Worm (Caenorhabditis elegans) whole organism, L4 larva: ENCODE data around the gene srz-6.
A peak's percentile ranks its signal among the peaks of the same experiment; 100 is the strongest.
"Not testable (repeated sequence)": the region's sequence is repeated elsewhere in the genome, so short reads cannot be mapped to it uniquely, and the experiment has no call there.

Experiments
- F10B5.3 ChIP-seq: sonication (generic microtip); optimal IDR thresholded peaks from 2 replicates; lab custom pipeline; 2016; ENCODE audit warnings: mild to moderate bottlenecking, missing genetic modification characterization, missing compliant biosample characterization
- T26A8.4 ChIP-seq: fragments of 200-800 bp; sonication (Bioruptor generic); IDR thresholded peaks from 2 replicates; pipeline ENCODE4 v1.3.6; 2022; ENCODE audit warnings: missing genetic modification characterization, missing compliant biosample characterization
- Y48G9A.11 ChIP-seq: fragments of 200-800 bp; sonication (Bioruptor generic); IDR thresholded peaks from 2 replicates; pipeline ENCODE4 v1.3.6; 2022; ENCODE audit warnings: missing genetic modification reagents, missing genetic modification characterization, missing compliant biosample characterization
- ZK337.2 ChIP-seq: fragments of 200-800 bp; sonication (Bioruptor generic); IDR thresholded peaks from 2 replicates; pipeline ENCODE4 v1.3.6; 2022; ENCODE audit warnings: missing genetic modification reagents, missing genetic modification characterization, missing compliant biosample characterization
- arid-1 ChIP-seq: fragments of 200-800 bp; sonication (Bioruptor generic); conservative IDR thresholded peaks from 2 replicates; pipeline ENCODE4 v1.3.6; 2022; ENCODE audit warnings: missing genetic modification reagents, missing genetic modification characterization, missing compliant biosample characterization
- ceh-20 ChIP-seq: fragments of 200-800 bp; sonication (Bioruptor generic); IDR thresholded peaks from 2 replicates; pipeline ENCODE4 v1.3.6; 2022; ENCODE audit warnings: missing genetic modification reagents, missing genetic modification characterization, missing compliant biosample characterization
- ceh-44 ChIP-seq: fragments of 200-800 bp; sonication (Bioruptor generic); IDR thresholded peaks from 2 replicates; pipeline ENCODE4 v1.3.6; 2022; ENCODE audit warnings: missing genetic modification reagents, missing genetic modification characterization, missing compliant biosample characterization
- ceh-62 ChIP-seq: sonication (generic microtip); optimal IDR thresholded peaks from 2 replicates; lab custom pipeline; 2017; ENCODE audit warnings: missing biosample characterization, missing genetic modification characterization
- daf-16 ChIP-seq, 3 experiments: sonication (generic microtip); optimal IDR thresholded peaks; 2 replicates each; lab custom pipeline; 2016 to 2017; ENCODE audit warnings: missing genetic modification characterization in 3 of 3, missing genetic modification reagents in 3 of 3, mild to moderate bottlenecking in 2 of 3, missing compliant biosample characterization in 2 of 3, missing biosample characterization in 1 of 3, moderate library complexity in 1 of 3
- dmd-6 ChIP-seq: fragments of 200-800 bp; sonication (Bioruptor generic); IDR thresholded peaks from 2 replicates; pipeline ENCODE4 v1.3.6; 2022; ENCODE audit warnings: missing genetic modification reagents, missing genetic modification characterization, missing compliant biosample characterization
- dmd-8 ChIP-seq: fragments of 200-800 bp; sonication (Bioruptor generic); IDR thresholded peaks from 2 replicates; pipeline ENCODE4 v1.3.6; 2022; ENCODE audit warnings: missing genetic modification characterization, missing compliant biosample characterization
- dpl-1 ChIP-seq: fragments of 150-350 bp; optimal IDR thresholded peaks from 2 replicates; lab custom pipeline; 2014; ENCODE audit warnings: missing biosample characterization, missing genetic modification reagents, missing genetic modification characterization
- duxl-1 ChIP-seq: sonication (generic microtip); optimal IDR thresholded peaks from 2 replicates; lab custom pipeline; 2016; ENCODE audit warnings: mild to moderate bottlenecking, missing genetic modification characterization, moderate library complexity, missing compliant biosample characterization; ENCODE audit not compliant: poor library complexity
- dve-1 ChIP-seq: sonication (generic microtip); optimal IDR thresholded peaks from 2 replicates; lab custom pipeline; 2017; ENCODE audit warnings: antibody characterized with exemption, mild to moderate bottlenecking, missing genetic modification characterization, missing compliant biosample characterization; ENCODE audit not compliant: insufficient read depth
- egl-43 ChIP-seq: fragments of 200-800 bp; sonication (Bioruptor generic); IDR thresholded peaks from 2 replicates; pipeline ENCODE4 v1.3.6; 2022; ENCODE audit warnings: missing genetic modification reagents, missing genetic modification characterization, missing compliant biosample characterization
- hif-1 ChIP-seq, 2 experiments: sonication (generic microtip); optimal IDR thresholded peaks; 2 replicates each; lab custom pipeline; 2016 to 2017; ENCODE audit warnings: missing compliant biosample characterization in 2 of 2, missing genetic modification characterization in 2 of 2, missing genetic modification reagents in 2 of 2, missing genotype in 2 of 2, mild to moderate bottlenecking in 1 of 2
- hlh-11 ChIP-seq: fragments of 200-800 bp; sonication (Bioruptor generic); optimal IDR thresholded peaks from 2 replicates; lab custom pipeline; 2018; ENCODE audit warnings: mild to moderate bottlenecking, missing genetic modification characterization, missing compliant biosample characterization
- hmg-1.1 ChIP-seq: fragments of 200-800 bp; sonication (Bioruptor generic); IDR thresholded peaks from 2 replicates; pipeline ENCODE4 v1.3.6; 2022; ENCODE audit warnings: missing genetic modification reagents, missing genetic modification characterization, missing compliant biosample characterization
- lin-13 ChIP-seq: fragments of 150-350 bp; optimal IDR thresholded peaks from 2 replicates; lab custom pipeline; 2014; ENCODE audit warnings: missing biosample characterization, missing genetic modification reagents, missing genetic modification characterization
- lin-15B ChIP-seq: fragments of 150-350 bp; sonication (generic microtip); optimal IDR thresholded peaks from 3 replicates; lab custom pipeline; 2014; ENCODE audit warnings: missing biosample characterization, missing genetic modification characterization
- lin-38 ChIP-seq: fragments of 200-800 bp; sonication (Bioruptor generic); IDR thresholded peaks from 2 replicates; pipeline ENCODE4 v1.3.6; 2022; ENCODE audit warnings: missing genetic modification reagents, missing genetic modification characterization, missing compliant biosample characterization
- lin-39 ChIP-seq: fragments of 150-350 bp; optimal IDR thresholded peaks from 2 replicates; lab custom pipeline; 2014; ENCODE audit warnings: missing biosample characterization, missing genetic modification reagents, missing genetic modification characterization
- madf-9 ChIP-seq: fragments of 200-800 bp; sonication (Bioruptor generic); conservative IDR thresholded peaks from 2 replicates; pipeline ENCODE4 v1.3.6; 2022; ENCODE audit warnings: missing genetic modification reagents, missing genetic modification characterization, missing compliant biosample characterization
- mdl-1 ChIP-seq, 2 experiments: fragments of 150-350 bp in 1 of 2; sonication (generic microtip) in 1 of 2; optimal IDR thresholded peaks; 2 replicates each; lab custom pipeline; 2014 to 2017; ENCODE audit warnings: missing biosample characterization in 2 of 2, missing genetic modification characterization in 2 of 2
- mdt-29 ChIP-seq: fragments of 200-800 bp; sonication (Bioruptor generic); IDR thresholded peaks from 2 replicates; pipeline ENCODE4 v1.3.6; 2022; ENCODE audit warnings: missing genetic modification reagents, missing genetic modification characterization, missing compliant biosample characterization
- mep-1 ChIP-seq: fragments of 150-350 bp; sonication (generic microtip); optimal IDR thresholded peaks from 3 replicates; lab custom pipeline; 2014; ENCODE audit warnings: missing biosample characterization, missing genetic modification characterization
- mes-2 ChIP-seq: sonication (generic microtip); optimal IDR thresholded peaks from 2 replicates; lab custom pipeline; 2016; ENCODE audit warnings: missing genotype, mild to moderate bottlenecking, missing genetic modification characterization, missing compliant biosample characterization; ENCODE audit not compliant: poor library complexity, severe bottlenecking
- mxl-2 ChIP-seq: fragments of 200-800 bp; sonication (Bioruptor generic); conservative IDR thresholded peaks from 2 replicates; pipeline ENCODE4 v1.3.6; 2022; ENCODE audit warnings: missing genetic modification reagents, missing genetic modification characterization, missing compliant biosample characterization
- nhr-28 ChIP-seq: fragments of 150-350 bp; optimal IDR thresholded peaks from 2 replicates; lab custom pipeline; 2014; ENCODE audit warnings: missing biosample characterization, missing genetic modification characterization
- nhr-41 ChIP-seq: fragments of 200-800 bp; sonication (Bioruptor generic); IDR thresholded peaks from 2 replicates; pipeline ENCODE4 v1.3.6; 2022; ENCODE audit warnings: missing genetic modification reagents, missing genetic modification characterization, missing compliant biosample characterization
- nhr-42 ChIP-seq: fragments of 200-800 bp; sonication (Bioruptor generic); IDR thresholded peaks from 2 replicates; pipeline ENCODE4 v1.3.6; 2022; ENCODE audit warnings: missing genetic modification characterization, missing compliant biosample characterization
- nhr-48 ChIP-seq: sonication (generic microtip); optimal IDR thresholded peaks from 2 replicates; lab custom pipeline; 2016; ENCODE audit warnings: mild to moderate bottlenecking, missing genetic modification characterization, missing compliant biosample characterization
- nhr-77 ChIP-seq: fragments of 150-350 bp; optimal IDR thresholded peaks from 2 replicates; lab custom pipeline; 2014; ENCODE audit warnings: missing biosample characterization, missing genetic modification characterization
- pqm-1 ChIP-seq: sonication (generic microtip); optimal IDR thresholded peaks from 2 replicates; lab custom pipeline; 2017; ENCODE audit warnings: missing biosample characterization, missing genetic modification characterization
- rbr-2 ChIP-seq: sonication (generic microtip); optimal IDR thresholded peaks from 2 replicates; lab custom pipeline; 2016; ENCODE audit warnings: missing genotype, missing genetic modification characterization, missing compliant biosample characterization
- skn-1 ChIP-seq: fragments of 150-350 bp; optimal IDR thresholded peaks from 2 replicates; lab custom pipeline; 2014; ENCODE audit warnings: missing biosample characterization, missing genetic modification characterization
- snpc-1.2 ChIP-seq: fragments of 200-800 bp; sonication (Bioruptor generic); IDR thresholded peaks from 2 replicates; pipeline ENCODE4 v1.3.6; 2022; ENCODE audit warnings: missing genetic modification reagents, missing genetic modification characterization, missing compliant biosample characterization
- spr-1 ChIP-seq: sonication (generic microtip); optimal IDR thresholded peaks from 2 replicates; lab custom pipeline; 2016; ENCODE audit warnings: mild to moderate bottlenecking, missing genetic modification characterization, missing compliant biosample characterization
- spr-3 ChIP-seq: fragments of 200-800 bp; sonication (Bioruptor generic); optimal IDR thresholded peaks from 2 replicates; lab custom pipeline; 2018; ENCODE audit warnings: mild to moderate bottlenecking, missing genetic modification characterization, missing compliant biosample characterization
- unc-62 ChIP-seq, 3 experiments: fragments of 150-350 bp in 1 of 3; sonication (generic microtip); optimal IDR thresholded peaks in 2 of 3; peaks in 1 of 3; 1 replicate in 1 of 3; 2 replicates in 2 of 3; lab custom pipeline; 2014 to 2017; ENCODE audit warnings: missing biosample characterization in 3 of 3, missing genetic modification characterization in 3 of 3, missing genetic modification reagents in 3 of 3, missing genotype in 1 of 3
- zfp-3 ChIP-seq: fragments of 200-800 bp; sonication (Bioruptor generic); conservative IDR thresholded peaks from 2 replicates; pipeline ENCODE4 v1.3.6; 2022; ENCODE audit warnings: missing genetic modification reagents, missing genetic modification characterization, missing compliant biosample characterization
- ztf-11 ChIP-seq: fragments of 150-350 bp; optimal IDR thresholded peaks from 2 replicates; lab custom pipeline; 2014; ENCODE audit warnings: missing biosample characterization, missing genetic modification characterization

The srz-6 gene

ce11 chrII:12535297-12535803 is 43.3 kb downstream of the srz-6 start, which contains the start of gene nimk-1:
Gene nimk-1 (plus strand): TSS chrII:12535753.
- TF ChIP-seq egl-43 (GFP tag; lab: Robert Waterston, UW) (no peak), mep-1 (tag; lab: Kevin White, UChicago) (no peak), rbr-2 (no peak), nhr-28 (tag; lab: Kevin White, UChicago) (no peak), ztf-11 (tag; lab: Kevin White, UChicago) (no peak), F10B5.3 (tag; lab: Kevin White, UChicago) (no peak), nhr-41 (GFP tag; lab: Robert Waterston, UW) (no peak), dpl-1 (GFP tag; lab: Kevin White, UChicago) (no peak), nhr-42 (GFP tag; lab: Robert Waterston, UW) (no peak), skn-1 (no peak), mes-2 (tag; lab: Kevin White, UChicago) (no peak), hif-1 (tag; optimal IDR thresholded peaks at IDR 0.05; lab: Kevin White, UChicago) (no peak), ceh-62 (no peak), ceh-20 (GFP tag; lab: Robert Waterston, UW) (no peak)

DNA sequence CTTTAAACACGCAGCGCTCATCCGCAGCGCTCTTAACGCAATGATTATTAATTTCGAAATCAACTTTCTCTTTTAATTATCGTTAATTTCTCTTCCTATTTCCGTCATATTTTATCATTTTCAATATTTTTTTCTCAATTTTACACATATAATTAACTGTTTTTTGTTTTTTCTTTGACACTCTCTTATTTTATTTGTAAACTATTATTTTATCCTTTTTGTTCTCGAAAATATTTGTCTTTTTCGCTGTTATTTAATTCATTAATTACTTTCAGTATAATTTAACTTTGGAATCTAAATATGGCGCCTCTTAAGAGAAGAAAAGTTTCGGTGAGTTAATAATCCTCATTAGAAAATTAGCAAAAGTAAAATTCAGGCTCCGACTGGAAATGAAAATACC is 44.2 kb downstream of the srz-6 start, which contains the start of gene F49C5.3:
F49C5.3 (plus strand) TSS at position 301 of the 400 bp plus-strand sequence.
- not testable (repeated sequence) for TF ChIP-seq nhr-42 (GFP tag; lab: Robert Waterston, UW); lin-39 (tag; lab: Kevin White, UChicago); mdl-1 (tag; optimal IDR thresholded peaks at IDR 0.05; lab: Kevin White, UChicago)

DNA sequence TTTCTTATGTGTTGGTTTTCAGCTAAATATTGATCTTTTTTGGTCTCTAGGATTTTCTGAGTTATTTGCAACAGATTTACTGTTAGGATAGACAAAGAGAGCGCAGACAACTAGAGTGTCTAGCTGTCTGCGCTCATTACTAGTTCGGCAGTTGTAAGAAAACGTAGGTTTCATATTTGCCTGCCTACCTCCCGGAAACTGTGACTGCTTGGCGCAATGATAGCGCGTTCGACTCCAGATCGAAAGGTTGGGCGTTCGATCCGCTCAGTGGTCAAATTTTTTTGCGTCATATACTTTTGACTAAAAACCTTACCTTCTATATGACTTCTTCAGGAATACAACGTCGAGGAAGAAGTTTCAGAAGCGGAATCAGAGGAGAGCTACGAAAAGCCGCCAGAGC is 47.4 kb downstream of the srz-6 start:
- TF ChIP-seq egl-43 (GFP tag; lab: Robert Waterston, UW) = peak; percentile 42; the same call in 1 of the 2 replicates
- peak in 1 of 2 experiments; percentile 89 for TF ChIP-seq unc-62 (GFP tag; optimal IDR thresholded peaks at IDR 0.05 in 1 of 2; lab: Kevin White, UChicago)
- TF ChIP-seq unc-62 (tag; optimal IDR thresholded peaks at IDR 0.05; lab: Kevin White, UChicago) = no peak
- TF ChIP-seq lin-15B = no peak

DNA sequence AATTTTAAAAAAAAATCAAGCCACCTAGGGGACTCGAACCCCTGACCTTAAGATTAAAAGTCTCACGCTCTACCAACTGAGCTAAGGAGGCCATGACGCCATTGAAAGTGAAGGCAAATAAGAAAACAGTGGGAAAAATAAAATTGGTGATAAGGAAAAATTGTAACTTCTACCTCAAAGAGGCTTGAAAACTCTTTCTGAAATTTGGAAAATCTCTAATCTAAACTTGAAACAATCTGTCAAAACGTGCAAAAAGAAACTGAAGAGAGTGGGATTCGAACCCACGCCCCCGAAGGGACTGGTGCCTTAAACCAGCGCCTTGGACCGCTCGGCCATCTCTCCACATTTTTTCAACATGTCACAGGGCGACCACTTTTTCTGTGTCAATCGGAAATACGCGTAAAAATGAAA is 49.6 kb downstream of the srz-6 start:
- peak; percentile 72; the same call in 1 of the 2 replicates for TF ChIP-seq Y48G9A.11 (GFP tag; lab: Robert Waterston, UW)
- peak; percentile 79 for TF ChIP-seq lin-38 (GFP tag; lab: Robert Waterston, UW)
- peak; percentile 27 for TF ChIP-seq rbr-2
- peak; percentile 74 for TF ChIP-seq dve-1
- 0 out of 2 replicates have a peak, but pooled peaks have one; percentile 27 for TF ChIP-seq mxl-2 (GFP tag; lab: Robert Waterston, UW)
- TF ChIP-seq spr-3 (GFP tag; lab: Kevin White, UChicago) = peak; percentile 47
- TF ChIP-seq dmd-8 (GFP tag; lab: Robert Waterston, UW) = 0 out of 2 replicates have a peak, but pooled peaks have one; percentile 62
- TF ChIP-seq spr-1 (tag; lab: Kevin White, UChicago) = peak; percentile 49
- TF ChIP-seq nhr-48 (tag; lab: Kevin White, UChicago) = peak; percentile 32
- TF ChIP-seq daf-16 (GFP tag; optimal IDR thresholded peaks at IDR 0.05; lab: Kevin White, UChicago) = peak in 1 of 2 experiments; percentile 84
- TF ChIP-seq daf-16 (tag; optimal IDR thresholded peaks at IDR 0.05; lab: Kevin White, UChicago) = peak; percentile 74
- peak; percentile 35 for TF ChIP-seq nhr-77
- TF ChIP-seq duxl-1 (tag; lab: Kevin White, UChicago) = peak; percentile 65
- peak; percentile 80 for TF ChIP-seq zfp-3 (GFP tag; lab: Robert Waterston, UW)
- peak; percentile 15 for TF ChIP-seq hlh-11 (tag; lab: Kevin White, UChicago)
- TF ChIP-seq F10B5.3 (tag; lab: Kevin White, UChicago) = peak; percentile 10
- TF ChIP-seq arid-1 (GFP tag; lab: Robert Waterston, UW) = 0 out of 2 replicates have a peak, but pooled peaks have one; percentile 17
- TF ChIP-seq ZK337.2 (GFP tag; lab: Robert Waterston, UW) = 0 out of 2 replicates have a peak, but pooled peaks have one; percentile 52
- peak; percentile 11 for TF ChIP-seq pqm-1 (tag; lab: Kevin White, UChicago)
- TF ChIP-seq dmd-6 (GFP tag; lab: Robert Waterston, UW) = peak; percentile 47
- 0 out of 2 replicates have a peak, but pooled peaks have one; percentile 12 for TF ChIP-seq madf-9
- TF ChIP-seq ceh-44 = peak; percentile 73; the same call in 1 of the 2 replicates
- TF ChIP-seq lin-13 = peak; percentile 34
- 0 out of 2 replicates have a peak, but pooled peaks have one; percentile 19 for TF ChIP-seq mdt-29 (GFP tag; lab: Robert Waterston, UW)
- peak; percentile 66; the same call in 1 of the 2 replicates for TF ChIP-seq snpc-1.2 (GFP tag; lab: Robert Waterston, UW)
- TF ChIP-seq T26A8.4 (GFP tag; lab: Robert Waterston, UW) = peak; percentile 77
- peak; percentile 12 for TF ChIP-seq nhr-28 (tag; lab: Kevin White, UChicago)
- TF ChIP-seq hmg-1.1 (GFP tag; lab: Robert Waterston, UW) = peak; percentile 55
